Worm (Caenorhabditis elegans): Measurements from ENCODE around the gene egg-1.

egg-1 gene

ce11 chrIII:5719105-5719831 lies 8.7 kb upstream of the egg-1 start:
- no peak for TF ChIP-seq lsl-1 (GFP tag; optimal IDR thresholded peaks at IDR 0.05)
- no peak for TF ChIP-seq bed-1 (GFP tag; IDR thresholded peaks at IDR 0.05)
- TF ChIP-seq rec-8 (tag; optimal IDR thresholded peaks at IDR 0.05) = no peak
- no peak for TF ChIP-seq B0035.1 (tag; optimal IDR thresholded peaks at IDR 0.05)

- TF ChIP-seq lir-1 (GFP tag; conservative IDR thresholded peaks at IDR 0.05) (no peak; the same call in 1 of the 2 replicates), nfyb-1 (GFP tag; IDR thresholded peaks at IDR 0.05) (no peak), C17E4.6 (GFP tag; IDR thresholded peaks at IDR 0.05) (no peak), lag-1 (GFP tag; IDR thresholded peaks at IDR 0.05) (no peak), unc-62 (GFP tag; optimal IDR thresholded peaks at IDR 0.05) (no peak), athp-1 (tag; optimal IDR thresholded peaks at IDR 0.05) (no peak), lin-54 (GFP tag; optimal IDR thresholded peaks at IDR 0.05) (peak; percentile 98), nfya-1 (tag; optimal IDR thresholded peaks at IDR 0.05; ENCODE audit: borderline replicate concordance, insufficient read depth) (no peak), mxl-1 (tag; optimal IDR thresholded peaks at IDR 0.05) (no peak), hrde-1 (tag; optimal IDR thresholded peaks at IDR 0.05; ENCODE audit: borderline replicate concordance) (no peak), attf-5 (GFP tag; optimal IDR thresholded peaks at IDR 0.05) (no peak), lin-40 (tag; optimal IDR thresholded peaks at IDR 0.05) (no peak), egl-44 (GFP tag; IDR thresholded peaks at IDR 0.05) (no peak), snpc-1.1 (tag; optimal IDR thresholded peaks at IDR 0.05; ENCODE audit: insufficient read depth) (no peak), madf-6 (GFP tag; IDR thresholded peaks at IDR 0.05) (peak; percentile 87), egrh-3 (GFP tag; IDR thresholded peaks at IDR 0.05) (no peak), attf-3 (GFP tag; conservative IDR thresholded peaks at IDR 0.05) (no peak), hmg-20 (GFP tag; IDR thresholded peaks at IDR 0.05) (no peak), nhr-27 (tag; optimal IDR thresholded peaks at IDR 0.05) (no peak), pbrm-1 (GFP tag; IDR thresholded peaks at IDR 0.05) (peak; percentile 50; the same call in 1 of the 2 replicates), ets-4 (GFP tag; optimal IDR thresholded peaks at IDR 0.05) (no peak), K12H6.12 (tag; optimal IDR thresholded peaks at IDR 0.05) (no peak), nhr-179 (tag; optimal IDR thresholded peaks at IDR 0.05) (no peak), ceh-58 (GFP tag; IDR thresholded peaks at IDR 0.05) (no peak), gei-17 (GFP tag; optimal IDR thresholded peaks at IDR 0.05) (no peak), tbp1 (GFP tag; optimal IDR thresholded peaks at IDR 0.05) (peak; percentile 29), cebp-2 (GFP tag; IDR thresholded peaks at IDR 0.05) (no peak), xnd-1 (tag; optimal IDR thresholded peaks at IDR 0.05) (peak; percentile 76), hlh-26 (GFP tag; conservative IDR thresholded peaks at IDR 0.05) (no peak), Y67H2A.10 (GFP tag; conservative IDR thresholded peaks at IDR 0.05) (no peak), K11D2.4 (GFP tag; IDR thresholded peaks at IDR 0.05) (no peak), ceh-91 (GFP tag; IDR thresholded peaks at IDR 0.05) (peak; percentile 39; the same call in 1 of the 2 replicates), F57C9.4 (tag; optimal IDR thresholded peaks at IDR 0.05) (no peak), Y53G8AR.9 (GFP tag; conservative IDR thresholded peaks at IDR 0.05) (no peak), F49E8.2 (tag; optimal IDR thresholded peaks at IDR 0.05; ENCODE audit: insufficient read depth) (peak; percentile 40), lin-35 (GFP tag; optimal IDR thresholded peaks at IDR 0.05) (peak; percentile 48 to 75 (median 60)), zim-3 (tag; optimal IDR thresholded peaks at IDR 0.05) (no peak), F22D6.2 (tag; optimal IDR thresholded peaks at IDR 0.05) (no peak), ZK185.1 (tag; optimal IDR thresholded peaks at IDR 0.05; ENCODE audit: poor library complexity, severe bottlenecking) (no peak), dox-1 (GFP tag; IDR thresholded peaks at IDR 0.05) (no peak), nfya-2 (GFP tag; IDR thresholded peaks at IDR 0.05) (no peak), hsf-1 (GFP tag; IDR thresholded peaks at IDR 0.05) (peak; percentile 48; the same call in 1 of the 2 replicates)
These were observed 8.2 kb upstream of the egg-1 start for ce11 chrIII:5719832-5720194.
